Worm (Caenorhabditis elegans): ENCODE results near the gene C25E10.10.

C25E10.10 gene

ce11 chrV:9056253-9056652 lies at the start of gene C25E10.10:
C25E10.10 (minus strand) TSS chrV:9056353.
- TF ChIP-seq unc-39 (tag; optimal IDR thresholded peaks at IDR 0.05) = no peak
- no peak for TF ChIP-seq cnd-1 (tag; optimal IDR thresholded peaks at IDR 0.05)

- no peak for TF ChIP-seq unc-62 (GFP tag; optimal IDR thresholded peaks at IDR 0.05)
- no peak for TF ChIP-seq elt-1 (tag; optimal IDR thresholded peaks at IDR 0.05; ENCODE audit: borderline replicate concordance, insufficient read depth)
- no peak for TF ChIP-seq nhr-12 (tag; optimal IDR thresholded peaks at IDR 0.05)
- TF ChIP-seq bed-3 (GFP tag; optimal IDR thresholded peaks at IDR 0.05) = no peak
- TF ChIP-seq nhr-2 (tag; optimal IDR thresholded peaks at IDR 0.05) = no peak
- TF ChIP-seq pha-4 (tag; optimal IDR thresholded peaks at IDR 0.05) = no peak
- no peak for TF ChIP-seq unc-39 (tag; optimal IDR thresholded peaks at IDR 0.05)
- no peak for TF ChIP-seq snpc-4 (tag; optimal IDR thresholded peaks at IDR 0.05)
- TF ChIP-seq mep-1 (tag; optimal IDR thresholded peaks at IDR 0.05) = no peak
- TF ChIP-seq ceh-43 (GFP tag; optimal IDR thresholded peaks at IDR 0.05) = no peak
- TF ChIP-seq lin-13 (tag; optimal IDR thresholded peaks at IDR 0.05) = no peak
- TF ChIP-seq unc-120 (tag; optimal IDR thresholded peaks at IDR 0.05; ENCODE audit: poor library complexity, severe bottlenecking) = no peak
- no peak for TF ChIP-seq tbx-8 (GFP tag; optimal IDR thresholded peaks at IDR 0.05)
- TF ChIP-seq drap-1 (GFP tag; optimal IDR thresholded peaks at IDR 0.05) = no peak
- no peak for TF ChIP-seq mab-5 (tag; optimal IDR thresholded peaks at IDR 0.05)
These were observed 44.9 kb upstream of the C25E10.10 start, which contains the start of gene frpr-6 for ce11 chrV:9101062-9101461. frpr-6 (minus strand) TSS chrV:9101162.

ce11 chrV:9098280-9098973 lies 42.3 kb upstream of the C25E10.10 start, which contains the start of gene F21C10.9:
F21C10.9 (minus strand) TSS chrV:9098696.
- TF ChIP-seq ces-1 (GFP tag; optimal IDR thresholded peaks at IDR 0.05) (no peak), tbx-8 (GFP tag; optimal IDR thresholded peaks at IDR 0.05) (no peak), ceh-43 (GFP tag; optimal IDR thresholded peaks at IDR 0.05) (no peak), elt-1 (tag; optimal IDR thresholded peaks at IDR 0.05; ENCODE audit: borderline replicate concordance, insufficient read depth) (no peak), mep-1 (tag; optimal IDR thresholded peaks at IDR 0.05) (no peak), lin-13 (tag; optimal IDR thresholded peaks at IDR 0.05) (no peak)

- TF ChIP-seq hlh-1 (tag; optimal IDR thresholded peaks at IDR 0.05) (no peak), nhr-237 (tag; optimal IDR thresholded peaks at IDR 0.05) (no peak), snpc-4 (tag; optimal IDR thresholded peaks at IDR 0.05) (no peak), ceh-39 (tag; optimal IDR thresholded peaks at IDR 0.05) (no peak), tbx-8 (GFP tag; optimal IDR thresholded peaks at IDR 0.05) (no peak), ztf-11 (tag; optimal IDR thresholded peaks at IDR 0.05) (no peak), elt-1 (tag; optimal IDR thresholded peaks at IDR 0.05; ENCODE audit: borderline replicate concordance, insufficient read depth) (no peak), bed-3 (GFP tag; optimal IDR thresholded peaks at IDR 0.05) (no peak), lsy-2 (tag; optimal IDR thresholded peaks at IDR 0.05) (no peak), blmp-1 (tag; optimal IDR thresholded peaks at IDR 0.05) (no peak), mab-5 (tag; optimal IDR thresholded peaks at IDR 0.05) (no peak), nhr-28 (tag; optimal IDR thresholded peaks at IDR 0.05) (no peak), unc-120 (tag; optimal IDR thresholded peaks at IDR 0.05; ENCODE audit: poor library complexity, severe bottlenecking) (no peak), ceh-43 (GFP tag; optimal IDR thresholded peaks at IDR 0.05) (no peak), nhr-12 (tag; optimal IDR thresholded peaks at IDR 0.05) (no peak), sem-2 (GFP tag; optimal IDR thresholded peaks at IDR 0.05) (no peak), flh-1 (GFP tag; optimal IDR thresholded peaks at IDR 0.05) (no peak)
These were observed 41.1 kb upstream of the C25E10.10 start for ce11 chrV:9097213-9097612.

- TF ChIP-seq zip-8 (tag; optimal IDR thresholded peaks at IDR 0.05) (no peak), ham-2 (GFP tag; optimal IDR thresholded peaks at IDR 0.05) (no peak), ztf-11 (tag; optimal IDR thresholded peaks at IDR 0.05) (no peak), ceh-39 (tag; optimal IDR thresholded peaks at IDR 0.05) (no peak), ceh-83 (GFP tag; optimal IDR thresholded peaks at IDR 0.05) (no peak), mep-1 (tag; optimal IDR thresholded peaks at IDR 0.05) (no peak), sem-2 (GFP tag; optimal IDR thresholded peaks at IDR 0.05) (no peak), nhr-2 (tag; optimal IDR thresholded peaks at IDR 0.05) (no peak), nhr-12 (tag; optimal IDR thresholded peaks at IDR 0.05) (no peak), unc-120 (tag; optimal IDR thresholded peaks at IDR 0.05; ENCODE audit: poor library complexity, severe bottlenecking) (no peak), lin-13 (tag; optimal IDR thresholded peaks at IDR 0.05) (no peak), nhr-237 (tag; optimal IDR thresholded peaks at IDR 0.05) (no peak), M03D4.4 (tag; optimal IDR thresholded peaks at IDR 0.05) (no peak), elt-1 (tag; optimal IDR thresholded peaks at IDR 0.05; ENCODE audit: borderline replicate concordance, insufficient read depth) (no peak), unc-39 (tag; optimal IDR thresholded peaks at IDR 0.05) (no peak), unc-62 (GFP tag; optimal IDR thresholded peaks at IDR 0.05) (no peak), drap-1 (GFP tag; optimal IDR thresholded peaks at IDR 0.05) (no peak), nhr-76 (tag; optimal IDR thresholded peaks at IDR 0.05) (no peak), mls-2 (tag; optimal IDR thresholded peaks at IDR 0.05) (no peak)
These were observed 40.5 kb upstream of the C25E10.10 start for ce11 chrV:9096674-9097073.

Data from whole organism, mixed stage, embryonic.